Fruit fly (Drosophila melanogaster) whole organism, embryonic: ENCODE data around the gene Bacc.

Experiments used
- Aef1 ChIP-seq: fragments of 200-800 bp; sonication (Bioruptor generic); IDR thresholded peaks from 3 replicates; pipeline ENCODE4 v1.3.6; 2022; ENCODE audit warnings: missing biosample characterization, missing genetic modification characterization
- Antp ChIP-seq: fragments of 200-800 bp; sonication (Bioruptor generic); optimal IDR thresholded peaks from 3 replicates; lab custom pipeline; 2016; ENCODE audit warnings: missing biosample characterization, missing genetic modification characterization
- CG14050 ChIP-seq: fragments of 200-800 bp; sonication (Bioruptor generic); IDR thresholded peaks from 3 replicates; pipeline ENCODE4 v1.3.6; 2022; ENCODE audit warnings: missing biosample characterization, missing genetic modification characterization
- CG15011 ChIP-seq: fragments of 200-800 bp; sonication (Bioruptor generic); optimal IDR thresholded peaks from 3 replicates; lab custom pipeline; 2018; ENCODE audit warnings: missing biosample characterization, mild to moderate bottlenecking, missing genetic modification characterization
- CG15269 ChIP-seq: fragments of 200-800 bp; sonication (Bioruptor generic); optimal IDR thresholded peaks from 2 replicates; lab custom pipeline; 2018; ENCODE audit warnings: missing biosample characterization, mild to moderate bottlenecking, missing genetic modification characterization, moderate library complexity
- CG15601 ChIP-seq: fragments of 200-800 bp; sonication (Bioruptor generic); optimal IDR thresholded peaks from 3 replicates; lab custom pipeline; 2019; ENCODE audit warnings: missing biosample characterization, mild to moderate bottlenecking, missing genetic modification characterization, moderate library complexity
- CG16779 ChIP-seq: fragments of 200-800 bp; sonication (Bioruptor generic); IDR thresholded peaks from 2 replicates; pipeline ENCODE4 v1.3.6; 2022; ENCODE audit warnings: missing biosample characterization, missing genetic modification characterization
- CG17186 ChIP-seq: fragments of 200-800 bp; sonication (Bioruptor generic); optimal IDR thresholded peaks from 3 replicates; lab custom pipeline; 2017; ENCODE audit warnings: missing biosample characterization, missing genetic modification reagents, missing genetic modification characterization
- CG17328 ChIP-seq: fragments of 200-800 bp; sonication (Bioruptor generic); IDR thresholded peaks from 2 replicates; pipeline ENCODE4 v1.3.6; 2022; ENCODE audit warnings: missing biosample characterization, missing genetic modification characterization
- CG17361 ChIP-seq: fragments of 200-800 bp; sonication (Bioruptor generic); IDR thresholded peaks from 3 replicates; pipeline ENCODE4 v1.3.6; 2022; ENCODE audit warnings: missing biosample characterization, missing genetic modification characterization
- CG17802 ChIP-seq: fragments of 200-800 bp; sonication (Bioruptor generic); optimal IDR thresholded peaks from 2 replicates; lab custom pipeline; 2018; ENCODE audit warnings: missing biosample characterization, mild to moderate bottlenecking, missing genetic modification characterization, moderate library complexity
- CG17912 ChIP-seq: fragments of 200-800 bp; sonication (Bioruptor generic); optimal IDR thresholded peaks from 2 replicates; lab custom pipeline; 2018; ENCODE audit warnings: missing biosample characterization, mild to moderate bottlenecking, missing genetic modification characterization
- CG1792 ChIP-seq: fragments of 200-800 bp; sonication (Bioruptor generic); optimal IDR thresholded peaks from 2 replicates; lab custom pipeline; 2016; ENCODE audit warnings: missing biosample characterization, missing genetic modification characterization
- CG2678 ChIP-seq: fragments of 200-800 bp; sonication (Bioruptor generic); optimal IDR thresholded peaks from 3 replicates; lab custom pipeline; 2019; ENCODE audit warnings: missing biosample characterization, mild to moderate bottlenecking, missing genetic modification characterization, moderate library complexity
- CG32772 ChIP-seq: fragments of 200-800 bp; sonication (Bioruptor generic); IDR thresholded peaks from 2 replicates; pipeline ENCODE4 v1.3.6; 2022; ENCODE audit warnings: missing biosample characterization, missing genetic modification characterization
- CG3281 ChIP-seq: fragments of 200-800 bp; sonication (Bioruptor generic); optimal IDR thresholded peaks from 3 replicates; lab custom pipeline; 2017; ENCODE audit warnings: missing biosample characterization, mild to moderate bottlenecking, missing genetic modification characterization
- CG3407 ChIP-seq: fragments of 200-800 bp; sonication (Bioruptor generic); optimal IDR thresholded peaks from 2 replicates; lab custom pipeline; 2018; ENCODE audit warnings: missing biosample characterization, mild to moderate bottlenecking, missing genetic modification characterization
- CG43689 ChIP-seq: fragments of 200-800 bp; sonication (Bioruptor generic); IDR thresholded peaks from 2 replicates; pipeline ENCODE4 v1.3.6; 2022; ENCODE audit warnings: missing biosample characterization, missing genetic modification characterization
- CG4707 ChIP-seq: fragments of 200-800 bp; sonication (Bioruptor generic); optimal IDR thresholded peaks from 2 replicates; lab custom pipeline; 2018; ENCODE audit warnings: missing biosample characterization, mild to moderate bottlenecking, missing genetic modification characterization, moderate library complexity
- CG4820 ChIP-seq: fragments of 200-800 bp; sonication (Bioruptor generic); optimal IDR thresholded peaks from 3 replicates; lab custom pipeline; 2016; ENCODE audit warnings: missing biosample characterization, missing genetic modification characterization
- CG5245 ChIP-seq: fragments of 200-800 bp; sonication (Bioruptor generic); optimal IDR thresholded peaks from 3 replicates; lab custom pipeline; 2016; ENCODE audit warnings: missing biosample characterization, missing genetic modification characterization
- CG6813 ChIP-seq: fragments of 200-800 bp; sonication (Bioruptor generic); optimal IDR thresholded peaks from 2 replicates; lab custom pipeline; 2017; ENCODE audit warnings: missing biosample characterization, missing genetic modification characterization, mild to moderate bottlenecking, moderate library complexity, missing genetic modification reagents
- CG7357 ChIP-seq: fragments of 200-800 bp; sonication (Bioruptor generic); IDR thresholded peaks from 3 replicates; pipeline ENCODE4 v1.3.6; 2022; ENCODE audit warnings: missing biosample characterization, missing genetic modification characterization
- CG8944 ChIP-seq: fragments of 200-800 bp; sonication (Bioruptor generic); optimal IDR thresholded peaks from 3 replicates; lab custom pipeline; 2016; ENCODE audit warnings: missing biosample characterization, missing genetic modification characterization
- D ChIP-seq, 2 experiments: fragments of 200-800 bp in 1 of 2; fragments of >200 bp in 1 of 2; sonication (Bioruptor generic) in 1 of 2; optimal IDR thresholded peaks; 2 replicates in 1 of 2; 3 replicates in 1 of 2; lab custom pipeline; 2017; ENCODE audit warnings: mild to moderate bottlenecking in 1 of 2, missing biosample characterization in 1 of 2, missing genetic modification characterization in 1 of 2, missing genetic modification reagents in 1 of 2
- Dfd ChIP-seq, 2 experiments: fragments of >200 bp; optimal IDR thresholded peaks; 2 replicates each; lab custom pipeline; 2017; ENCODE audit warnings: missing biosample characterization in 2 of 2, missing genetic modification characterization in 2 of 2
- Dip2 ChIP-seq: fragments of 200-800 bp; sonication (Bioruptor generic); IDR thresholded peaks from 2 replicates; pipeline ENCODE4 v1.3.6; 2022; ENCODE audit warnings: missing biosample characterization, missing genetic modification characterization
- Ets65A ChIP-seq: fragments of 200-800 bp; sonication (Bioruptor generic); peaks from one replicate; lab custom pipeline; 2016; ENCODE audit warnings: missing biosample characterization, missing genetic modification characterization
- HLH4C ChIP-seq: fragments of 200-800 bp; sonication (Bioruptor generic); IDR thresholded peaks from 3 replicates; pipeline ENCODE4 v1.3.6; 2022; ENCODE audit warnings: missing biosample characterization, missing genetic modification characterization; ENCODE audit not compliant: partially characterized antibody
- Jarid2 ChIP-seq: fragments of 200-800 bp; sonication (Bioruptor generic); optimal IDR thresholded peaks from 3 replicates; lab custom pipeline; 2017; ENCODE audit warnings: mild to moderate bottlenecking, missing biosample characterization, missing genetic modification reagents, missing genetic modification characterization
- Med ChIP-seq: fragments of 200-800 bp; sonication (Bioruptor generic); peaks from one replicate; lab custom pipeline; 2016; ENCODE audit warnings: missing biosample characterization, missing genetic modification characterization, mild to moderate bottlenecking, inconsistent platforms, moderate library complexity
- NFAT ChIP-seq: fragments of 200-800 bp; sonication (Bioruptor generic); IDR thresholded peaks from 2 replicates; pipeline ENCODE4 v1.3.6; 2022; ENCODE audit warnings: missing biosample characterization, missing genetic modification characterization
- Nf-YB ChIP-seq: fragments of 200-800 bp; sonication (Bioruptor generic); optimal IDR thresholded peaks from 3 replicates; lab custom pipeline; 2019; ENCODE audit warnings: missing biosample characterization, mild to moderate bottlenecking, missing genetic modification characterization, moderate library complexity
- al ChIP-seq: fragments of 200-800 bp; sonication (Bioruptor generic); IDR thresholded peaks from 2 replicates; pipeline ENCODE4 v1.3.6; 2022; ENCODE audit warnings: missing biosample characterization, missing genetic modification characterization
- bbx ChIP-seq: fragments of 200-800 bp; sonication (Bioruptor generic); IDR thresholded peaks from 2 replicates; pipeline ENCODE4 v1.3.6; 2022; ENCODE audit warnings: missing biosample characterization, missing genetic modification characterization; ENCODE audit not compliant: partially characterized antibody
- chif ChIP-seq, 2 experiments: fragments of 200-800 bp; sonication (Bioruptor generic); optimal IDR thresholded peaks; 3 replicates each; lab custom pipeline; 2016; ENCODE audit warnings: missing biosample characterization in 2 of 2, missing genetic modification characterization in 2 of 2
- crc ChIP-seq: fragments of 200-800 bp; sonication (Bioruptor generic); optimal IDR thresholded peaks from 2 replicates; lab custom pipeline; 2016; ENCODE audit warnings: missing biosample characterization, missing genetic modification characterization
- dmrt11E ChIP-seq: fragments of 200-800 bp; sonication (Bioruptor generic); optimal IDR thresholded peaks from 3 replicates; lab custom pipeline; 2018; ENCODE audit warnings: missing biosample characterization, mild to moderate bottlenecking, missing genetic modification characterization, moderate library complexity
- dysf ChIP-seq: fragments of 200-800 bp; sonication (Bioruptor generic); IDR thresholded peaks from 3 replicates; pipeline ENCODE4 v1.3.6; 2022; ENCODE audit warnings: missing biosample characterization, missing genetic modification characterization
- eyg ChIP-seq: fragments of 200-800 bp; sonication (Bioruptor generic); optimal IDR thresholded peaks from 3 replicates; lab custom pipeline; 2016; ENCODE audit warnings: missing biosample characterization, missing genetic modification characterization
- fd3F ChIP-seq: fragments of 200-800 bp; sonication (Bioruptor generic); optimal IDR thresholded peaks from 2 replicates; lab custom pipeline; 2018; ENCODE audit warnings: missing biosample characterization, mild to moderate bottlenecking, missing genetic modification characterization, moderate library complexity
- gro ChIP-seq: fragments of 200-800 bp; sonication (Bioruptor generic); optimal IDR thresholded peaks from 2 replicates; lab custom pipeline; 2016; ENCODE audit warnings: missing biosample characterization, missing genetic modification characterization
- hkb ChIP-seq, 2 experiments: fragments of 200-800 bp in 1 of 2; fragments of >200 bp in 1 of 2; sonication (Bioruptor generic) in 1 of 2; IDR thresholded peaks in 1 of 2; optimal IDR thresholded peaks in 1 of 2; 2 replicates each; pipeline versions ENCODE4 v1.3.6 to Lab custom; 2017 to 2022; ENCODE audit warnings: missing biosample characterization in 1 of 2, missing genetic modification characterization in 1 of 2
- lov ChIP-seq, 2 experiments: fragments of 200-800 bp in 1 of 2; fragments of >200 bp in 1 of 2; sonication (Bioruptor generic) in 1 of 2; IDR thresholded peaks in 1 of 2; optimal IDR thresholded peaks in 1 of 2; 2 replicates in 1 of 2; 3 replicates in 1 of 2; pipeline versions ENCODE4 v1.3.6 to Lab custom; 2017 to 2022; ENCODE audit warnings: missing biosample characterization in 1 of 2, missing genetic modification characterization in 1 of 2
- nerfin-2 ChIP-seq: fragments of 200-800 bp; sonication (Bioruptor generic); IDR thresholded peaks from 2 replicates; pipeline ENCODE4 v1.3.6; 2022; ENCODE audit warnings: missing biosample characterization, missing genetic modification characterization; ENCODE audit not compliant: partially characterized antibody
- pb ChIP-seq: fragments of 200-800 bp; sonication (Bioruptor generic); optimal IDR thresholded peaks from 3 replicates; lab custom pipeline; 2016; ENCODE audit warnings: missing biosample characterization, missing genetic modification characterization
- pros ChIP-seq: fragments of 200-800 bp; sonication (Bioruptor generic); optimal IDR thresholded peaks from 3 replicates; lab custom pipeline; 2019; ENCODE audit warnings: missing biosample characterization, mild to moderate bottlenecking, missing genetic modification characterization, moderate library complexity
- slp2 ChIP-seq: fragments of 200-800 bp; sonication (Bioruptor generic); optimal IDR thresholded peaks from 2 replicates; lab custom pipeline; 2016; ENCODE audit warnings: missing biosample characterization, missing genetic modification characterization
- wor ChIP-seq: fragments of 200-800 bp; sonication (Bioruptor generic); IDR thresholded peaks from 2 replicates; pipeline ENCODE4 v1.3.6; 2022; ENCODE audit warnings: missing biosample characterization, missing genetic modification characterization
- zf30C ChIP-seq: fragments of 200-800 bp; sonication (Bioruptor generic); optimal IDR thresholded peaks from 3 replicates; lab custom pipeline; 2018; ENCODE audit warnings: missing biosample characterization, mild to moderate bottlenecking, missing genetic modification characterization

Bacc gene

dm6 chr2L:2767627-2768026, 15.4 kb downstream of the Bacc start, which contains the start of the genes Taf10b and Taf10 (continued):
- TF ChIP-seq CG15011 (GFP tag; lab: Kevin White, UChicago) (no peak), Dip2 (GFP tag; lab: Robert Waterston, UW) (no peak), nerfin-2 (GFP tag; lab: Robert Waterston, UW) (peak; percentile 93), CG17328 (GFP tag; lab: Robert Waterston, UW) (no peak), CG17912 (GFP tag; lab: Kevin White, UChicago) (no peak), Ets65A (GFP tag; lab: Kevin White, UChicago) (no peak), al (no peak), CG5245 (GFP tag; lab: Kevin White, UChicago) (no peak), gro (no peak), Jarid2 (no peak), pros (no peak), CG8944 (GFP tag; lab: Kevin White, UChicago) (no peak), eyg (GFP tag; lab: Kevin White, UChicago) (no peak), CG15601 (tag; lab: Kevin White, UChicago) (no peak), Antp (GFP tag; lab: Kevin White, UChicago) (no peak), Nf-YB (GFP tag; lab: Kevin White, UChicago) (no peak), CG6813 (GFP tag; lab: Kevin White, UChicago) (no peak), CG7357 (GFP tag; lab: Robert Waterston, UW) (no peak), CG17361 (no peak), CG2678 (tag; lab: Kevin White, UChicago) (no peak), dysf (no peak), CG32772 (GFP tag; lab: Robert Waterston, UW) (no peak), CG15269 (no peak), chif (GFP tag; optimal IDR thresholded peaks at IDR 0.05; lab: Kevin White, UChicago) (no peak), lov (optimal IDR thresholded peaks at IDR 0.05; lab: Kevin White, UChicago) (no peak), lov (GFP tag; IDR thresholded peaks at IDR 0.05; lab: Robert Waterston, UW) (no peak), crc (GFP tag; lab: Kevin White, UChicago) (no peak), HLH4C (GFP tag; lab: Robert Waterston, UW) (peak; percentile 93), CG4820 (GFP tag; lab: Kevin White, UChicago) (no peak), Med (GFP tag; lab: Kevin White, UChicago) (peak; percentile 75), bbx (GFP tag; lab: Robert Waterston, UW) (peak; percentile 89), slp2 (GFP tag; lab: Kevin White, UChicago) (no peak), dmrt11E (tag; lab: Kevin White, UChicago) (no peak), hkb (optimal IDR thresholded peaks at IDR 0.05; lab: Kevin White, UChicago) (no peak), hkb (GFP tag; IDR thresholded peaks at IDR 0.05; lab: Robert Waterston, UW) (no peak), CG4707 (GFP tag; lab: Kevin White, UChicago) (no peak), CG17186 (GFP tag; lab: Kevin White, UChicago) (peak; percentile 34), zf30C (GFP tag; lab: Kevin White, UChicago) (no peak), Dfd (GFP tag; optimal IDR thresholded peaks at IDR 0.05; lab: Kevin White, UChicago) (no peak), pb (GFP tag; lab: Kevin White, UChicago) (no peak), CG1792 (GFP tag; lab: Kevin White, UChicago) (no peak), wor (GFP tag; lab: Robert Waterston, UW) (no peak), CG3407 (GFP tag; lab: Kevin White, UChicago) (no peak), Aef1 (GFP tag; lab: Robert Waterston, UW) (no peak), CG14050 (GFP tag; lab: Robert Waterston, UW) (no peak), fd3F (GFP tag; lab: Kevin White, UChicago) (no peak), CG43689 (GFP tag; lab: Robert Waterston, UW) (no peak), NFAT (no peak), CG17802 (tag; lab: Kevin White, UChicago) (no peak), CG16779 (GFP tag; lab: Robert Waterston, UW) (no peak), D (optimal IDR thresholded peaks at IDR 0.05; lab: Kevin White, UChicago) (no peak), D (GFP tag; optimal IDR thresholded peaks at IDR 0.05; lab: Kevin White, UChicago) (no peak), CG3281 (GFP tag; lab: Kevin White, UChicago) (no peak)
